Worm (Caenorhabditis elegans) whole organism, late embryonic: Measurements from ENCODE around the gene F23A7.4.

Source experiments
- C08G9.2 ChIP-seq: sonication (generic microtip); optimal IDR thresholded peaks from 2 replicates; lab custom pipeline; 2016; ENCODE audit warnings: mild to moderate bottlenecking, missing genetic modification characterization, moderate library complexity, missing compliant biosample characterization
- F13H6.1 ChIP-seq: sonication (generic microtip); optimal IDR thresholded peaks from 2 replicates; lab custom pipeline; 2016; ENCODE audit warnings: missing genetic modification characterization, missing compliant biosample characterization
- K09A11.1 ChIP-seq: sonication (generic microtip); optimal IDR thresholded peaks from 2 replicates; lab custom pipeline; 2017; ENCODE audit warnings: antibody characterized with exemption, mild to moderate bottlenecking, missing genetic modification characterization, missing compliant biosample characterization; ENCODE audit not compliant: insufficient read depth
- T23F11.4 ChIP-seq: fragments of 200-800 bp; sonication (Bioruptor generic); optimal IDR thresholded peaks from 2 replicates; lab custom pipeline; 2018; ENCODE audit warnings: mild to moderate bottlenecking, missing genetic modification characterization, missing compliant biosample characterization
- ceh-18 ChIP-seq: sonication (generic microtip); optimal IDR thresholded peaks from 2 replicates; lab custom pipeline; 2016; ENCODE audit warnings: missing genetic modification characterization, missing compliant biosample characterization
- ceh-22 ChIP-seq: sonication (generic microtip); optimal IDR thresholded peaks from 2 replicates; lab custom pipeline; 2017; ENCODE audit warnings: missing biosample characterization, missing genetic modification characterization
- ceh-24 ChIP-seq: sonication (generic microtip); optimal IDR thresholded peaks from 2 replicates; lab custom pipeline; 2016; ENCODE audit warnings: mild to moderate bottlenecking, missing genetic modification characterization, missing compliant biosample characterization
- ceh-30 ChIP-seq: fragments of 150-350 bp; optimal IDR thresholded peaks from 2 replicates; lab custom pipeline; 2014; ENCODE audit warnings: missing biosample characterization, missing genetic modification characterization
- ceh-31 ChIP-seq: sonication (generic microtip); optimal IDR thresholded peaks from 2 replicates; lab custom pipeline; 2016; ENCODE audit warnings: missing genetic modification characterization, missing compliant biosample characterization
- ceh-34 ChIP-seq: sonication (generic microtip); optimal IDR thresholded peaks from 2 replicates; lab custom pipeline; 2016; ENCODE audit warnings: mild to moderate bottlenecking, missing genetic modification characterization, missing compliant biosample characterization
- ceh-48 ChIP-seq: sonication (generic microtip); optimal IDR thresholded peaks from 2 replicates; lab custom pipeline; 2016; ENCODE audit warnings: missing genetic modification characterization, inconsistent platforms, missing compliant biosample characterization
- ceh-6 ChIP-seq: fragments of 200-800 bp; sonication (Bioruptor generic); optimal IDR thresholded peaks from 2 replicates; lab custom pipeline; 2018; ENCODE audit warnings: mild to moderate bottlenecking, missing genetic modification characterization, missing compliant biosample characterization
- dmd-4 ChIP-seq: sonication (generic microtip); optimal IDR thresholded peaks from 2 replicates; lab custom pipeline; 2016; ENCODE audit warnings: borderline replicate concordance, missing genetic modification characterization, missing compliant biosample characterization
- dve-1 ChIP-seq: sonication (generic microtip); optimal IDR thresholded peaks from 2 replicates; lab custom pipeline; 2017; ENCODE audit warnings: antibody characterized with exemption, mild to moderate bottlenecking, missing genetic modification characterization, missing compliant biosample characterization
- elt-2 ChIP-seq: sonication (generic microtip); optimal IDR thresholded peaks from 2 replicates; lab custom pipeline; 2016; ENCODE audit warnings: missing genetic modification reagents, missing genetic modification characterization, missing compliant biosample characterization
- elt-4 ChIP-seq: sonication (generic microtip); optimal IDR thresholded peaks from 2 replicates; lab custom pipeline; 2016; ENCODE audit warnings: missing genetic modification characterization, missing compliant biosample characterization
- ets-4 ChIP-seq: sonication (generic microtip); optimal IDR thresholded peaks from 2 replicates; lab custom pipeline; 2016; ENCODE audit warnings: missing genetic modification characterization, missing compliant biosample characterization
- eyg-1 ChIP-seq: sonication (generic microtip); optimal IDR thresholded peaks from 2 replicates; lab custom pipeline; 2016; ENCODE audit warnings: missing genotype, missing genetic modification characterization, missing compliant biosample characterization
- fax-1 ChIP-seq: sonication (generic microtip); optimal IDR thresholded peaks from 2 replicates; lab custom pipeline; 2016; ENCODE audit warnings: missing genotype, missing genetic modification characterization, missing compliant biosample characterization
- fkh-6 ChIP-seq: sonication (generic microtip); optimal IDR thresholded peaks from 2 replicates; lab custom pipeline; 2016; ENCODE audit warnings: missing genetic modification characterization, missing compliant biosample characterization
- hlh-6 ChIP-seq: sonication (generic microtip); optimal IDR thresholded peaks from 2 replicates; lab custom pipeline; 2016; ENCODE audit warnings: missing genotype, missing genetic modification characterization, missing compliant biosample characterization
- lim-6 ChIP-seq: sonication (generic microtip); optimal IDR thresholded peaks from 2 replicates; lab custom pipeline; 2016; ENCODE audit warnings: missing genetic modification characterization, missing compliant biosample characterization
- lin-11 ChIP-seq: fragments of 200-800 bp; sonication (Bioruptor generic); optimal IDR thresholded peaks from 2 replicates; lab custom pipeline; 2018; ENCODE audit warnings: mild to moderate bottlenecking, missing genetic modification characterization, missing compliant biosample characterization
- mec-3 ChIP-seq: sonication (generic microtip); optimal IDR thresholded peaks from 2 replicates; lab custom pipeline; 2016; ENCODE audit warnings: borderline replicate concordance, missing genetic modification characterization, missing compliant biosample characterization
- nfya-1 ChIP-seq: sonication (generic microtip); optimal IDR thresholded peaks from 2 replicates; lab custom pipeline; 2017; ENCODE audit warnings: missing genetic modification characterization, mild to moderate bottlenecking, missing compliant biosample characterization, antibody characterized with exemption, moderate library complexity
- nhr-11 ChIP-seq: fragments of 150-350 bp; optimal IDR thresholded peaks from 2 replicates; lab custom pipeline; 2014; ENCODE audit warnings: missing biosample characterization, missing genetic modification characterization
- nhr-232 ChIP-seq: sonication (generic microtip); optimal IDR thresholded peaks from 2 replicates; lab custom pipeline; 2016; ENCODE audit warnings: missing genetic modification characterization, missing compliant biosample characterization
- npax-4 ChIP-seq: sonication (generic microtip); optimal IDR thresholded peaks from 2 replicates; lab custom pipeline; 2016; ENCODE audit warnings: missing genetic modification characterization, missing compliant biosample characterization
- pat-9 ChIP-seq: fragments of 200-800 bp; sonication (Bioruptor generic); optimal IDR thresholded peaks from 2 replicates; lab custom pipeline; 2018; ENCODE audit warnings: mild to moderate bottlenecking, missing genetic modification characterization, moderate library complexity, missing compliant biosample characterization
- pha-2 ChIP-seq: sonication (generic microtip); optimal IDR thresholded peaks from 2 replicates; lab custom pipeline; 2017; ENCODE audit warnings: mild to moderate bottlenecking, missing genetic modification characterization, missing compliant biosample characterization
- pha-4 ChIP-seq: fragments of 150-350 bp; optimal IDR thresholded peaks from 2 replicates; lab custom pipeline; 2018; ENCODE audit warnings: missing biosample characterization, missing genetic modification reagents, missing genetic modification characterization
- pqm-1 ChIP-seq: sonication (generic microtip); optimal IDR thresholded peaks from 2 replicates; lab custom pipeline; 2016; ENCODE audit warnings: missing genetic modification characterization, missing compliant biosample characterization
- pros-1 ChIP-seq: fragments of 150-350 bp; optimal IDR thresholded peaks from 2 replicates; lab custom pipeline; 2014; ENCODE audit warnings: missing biosample characterization, missing genetic modification reagents, missing genetic modification characterization
- ref-2 ChIP-seq: sonication (generic microtip); optimal IDR thresholded peaks from 2 replicates; lab custom pipeline; 2016; ENCODE audit warnings: missing genetic modification characterization, missing compliant biosample characterization
- rnt-1 ChIP-seq: sonication (generic microtip); optimal IDR thresholded peaks from 2 replicates; lab custom pipeline; 2016; ENCODE audit warnings: missing genetic modification characterization, missing compliant biosample characterization
- sdc-2 ChIP-seq: sonication (generic microtip); optimal IDR thresholded peaks from 2 replicates; lab custom pipeline; 2016; ENCODE audit warnings: missing genotype, missing genetic modification characterization, missing compliant biosample characterization
- sox-2 ChIP-seq: fragments of 200-800 bp; sonication (Bioruptor generic); IDR thresholded peaks from 2 replicates; pipeline ENCODE4 v1.3.6; 2022; ENCODE audit warnings: missing genetic modification reagents, missing genetic modification characterization, missing compliant biosample characterization
- syd-9 ChIP-seq: sonication (generic microtip); optimal IDR thresholded peaks from 2 replicates; lab custom pipeline; 2016; ENCODE audit warnings: mild to moderate bottlenecking, missing genetic modification characterization, moderate library complexity, missing compliant biosample characterization
- tbx-2 ChIP-seq: sonication (generic microtip); optimal IDR thresholded peaks from 2 replicates; lab custom pipeline; 2016; ENCODE audit warnings: missing genetic modification characterization, missing compliant biosample characterization
- unc-42 ChIP-seq: sonication (generic microtip); optimal IDR thresholded peaks from 2 replicates; lab custom pipeline; 2016; ENCODE audit warnings: missing genotype, missing genetic modification characterization, missing compliant biosample characterization
- unc-55 ChIP-seq: sonication (generic microtip); optimal IDR thresholded peaks from 2 replicates; lab custom pipeline; 2017; ENCODE audit warnings: missing biosample characterization, missing genetic modification reagents, missing genetic modification characterization

F23A7.4 gene

ce11 chrX:16189227-16189906 is 23.0 kb upstream of the F23A7.4 start, which contains the start of gene slc-25A21:
slc-25A21 (plus strand) TSS chrX:16189856.
- TF ChIP-seq ref-2, result no peak
- TF ChIP-seq lim-6 (tag; lab: Kevin White, UChicago), result no peak
- TF ChIP-seq nhr-11 (tag; lab: Kevin White, UChicago), result no peak
- TF ChIP-seq unc-55 (GFP tag; lab: Kevin White, UChicago), result no peak
- TF ChIP-seq lin-11 (tag; lab: Kevin White, UChicago), result no peak
- no peak for TF ChIP-seq pros-1 (tag; lab: Kevin White, UChicago)
- TF ChIP-seq nhr-232 (tag; lab: Kevin White, UChicago), result no peak
- TF ChIP-seq fax-1, result no peak
- no peak for TF ChIP-seq pha-4
- no peak for TF ChIP-seq syd-9 (tag; lab: Kevin White, UChicago)
- no peak for TF ChIP-seq K09A11.1

DNA sequence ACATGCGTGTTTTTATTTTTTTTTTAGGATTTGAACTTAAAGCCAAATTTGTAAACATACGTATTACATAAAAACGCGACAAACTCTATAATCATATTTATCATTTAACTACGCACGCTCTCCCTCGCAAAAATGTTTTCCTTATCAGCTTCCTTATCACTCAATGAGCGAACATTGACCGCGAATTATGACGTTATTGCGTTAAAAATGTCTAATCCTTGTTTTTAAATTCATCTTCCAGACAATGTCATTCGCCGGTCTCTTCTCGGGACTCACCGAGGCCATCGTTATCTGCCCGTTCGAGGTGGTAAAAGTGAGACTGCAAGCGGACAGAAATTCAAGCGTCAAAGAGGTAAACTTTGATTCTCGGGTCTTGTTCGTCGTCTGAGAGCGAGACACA is 19.8 kb upstream of the F23A7.4 start:
- peak; percentile 35 for TF ChIP-seq dve-1 (tag; lab: Kevin White, UChicago)
- peak; percentile 24 for TF ChIP-seq pqm-1
- no peak for TF ChIP-seq unc-55 (GFP tag; lab: Kevin White, UChicago)
- TF ChIP-seq pha-2 (tag; lab: Kevin White, UChicago), result no peak
- peak; percentile 94 for TF ChIP-seq elt-2 (tag; lab: Kevin White, UChicago)
- TF ChIP-seq eyg-1, result no peak
- TF ChIP-seq, all 69 proteins: peak for 3

ce11 chrX:16199200-16199764 is 13.1 kb upstream of the F23A7.4 start, which contains the start of gene R11.3:
R11.3 (minus strand) TSS chrX:16199250.
- no peak for TF ChIP-seq pqm-1
- no peak for TF ChIP-seq fax-1
- no peak for TF ChIP-seq npax-4 (tag; lab: Kevin White, UChicago)
- no peak for TF ChIP-seq T23F11.4
- TF ChIP-seq syd-9 (tag; lab: Kevin White, UChicago), result no peak
- no peak for TF ChIP-seq pha-2 (tag; lab: Kevin White, UChicago)

DNA sequence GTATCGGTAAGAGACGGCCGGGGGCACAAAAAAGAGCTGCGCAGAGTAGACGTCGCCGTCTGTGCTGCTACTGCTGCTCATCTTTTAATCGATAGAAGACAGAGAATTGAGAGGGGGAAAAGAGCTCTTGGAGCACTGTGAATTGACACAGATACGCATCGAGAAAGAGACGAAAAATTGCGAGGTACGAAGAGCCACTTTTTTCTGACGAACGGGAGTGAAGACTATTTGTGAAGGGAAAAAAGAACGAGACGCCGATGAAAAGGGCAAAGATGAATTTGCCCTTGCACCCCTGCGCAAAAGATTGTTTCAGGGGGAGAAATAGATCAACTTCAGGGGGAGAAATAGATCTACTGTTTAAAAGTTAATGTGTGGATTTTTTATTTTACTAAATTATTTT is 10.2 kb upstream of the F23A7.4 start:
- TF ChIP-seq eyg-1 (no peak), sdc-2 (tag; lab: Kevin White, UChicago) (peak; percentile 96)

ce11 chrX:16204310-16204709 is 8.1 kb upstream of the F23A7.4 start:
- TF ChIP-seq ceh-34 (tag; lab: Kevin White, UChicago), result no peak
- TF ChIP-seq ceh-31 (tag; lab: Kevin White, UChicago), result no peak
- TF ChIP-seq hlh-6 (tag; lab: Kevin White, UChicago), result peak; percentile 12

ce11 chrX:16205880-16206279 is 6.5 kb upstream of the F23A7.4 start:
- TF ChIP-seq ceh-31 (tag; lab: Kevin White, UChicago), result peak; percentile 65
- TF ChIP-seq ets-4 (tag; lab: Kevin White, UChicago), result no peak
- peak; percentile 54 for TF ChIP-seq nfya-1
- no peak for TF ChIP-seq pat-9 (tag; lab: Kevin White, UChicago)
- TF ChIP-seq syd-9 (tag; lab: Kevin White, UChicago), result no peak
- TF ChIP-seq elt-2 (tag; lab: Kevin White, UChicago), result peak; percentile 10
- TF ChIP-seq sox-2, result no peak
- peak; percentile 84 for TF ChIP-seq ceh-48 (tag; lab: Kevin White, UChicago)
- TF ChIP-seq F13H6.1 (tag; lab: Kevin White, UChicago), result no peak
- TF ChIP-seq T23F11.4, result no peak
- TF ChIP-seq ceh-30 (tag; lab: Kevin White, UChicago), result no peak
- no peak for TF ChIP-seq fkh-6 (tag; lab: Kevin White, UChicago)
- no peak for TF ChIP-seq hlh-6 (tag; lab: Kevin White, UChicago)
- TF ChIP-seq ceh-6 (GFP tag; lab: Kevin White, UChicago), result no peak
- TF ChIP-seq dmd-4 (tag; lab: Kevin White, UChicago), result no peak
- TF ChIP-seq ceh-22 (tag; lab: Kevin White, UChicago), result no peak
- no peak for TF ChIP-seq mec-3 (tag; lab: Kevin White, UChicago)
- TF ChIP-seq K09A11.1, result no peak
- peak; percentile 98 for TF ChIP-seq sdc-2 (tag; lab: Kevin White, UChicago)
- no peak for TF ChIP-seq elt-4
- peak; percentile 38 for TF ChIP-seq tbx-2 (tag; lab: Kevin White, UChicago)
- TF ChIP-seq ceh-18 (tag; lab: Kevin White, UChicago), result peak; percentile 51
- TF ChIP-seq rnt-1 (tag; lab: Kevin White, UChicago), result peak; percentile 22
- peak; percentile 65 for TF ChIP-seq unc-42 (tag; lab: Kevin White, UChicago)
- no peak for TF ChIP-seq C08G9.2 (tag; lab: Kevin White, UChicago)
- TF ChIP-seq ceh-24 (tag; lab: Kevin White, UChicago), result no peak
